Fruit fly (Drosophila melanogaster) whole organism, embryonic: ENCODE results near the gene CG34461.

Experiments
- Ada2b ChIP-seq: fragments of 200-800 bp; sonication (Bioruptor generic); IDR thresholded peaks from 2 replicates; pipeline ENCODE4 v1.3.6; 2022; ENCODE audit warnings: missing biosample characterization, missing genetic modification characterization
- B-H1 ChIP-seq: fragments of 200-800 bp; sonication (Bioruptor generic); IDR thresholded peaks from 3 replicates; pipeline ENCODE4 v1.3.6; 2022; ENCODE audit warnings: missing biosample characterization, missing genetic modification characterization
- CG10431 ChIP-seq: fragments of 200-800 bp; sonication (Bioruptor generic); optimal IDR thresholded peaks from 3 replicates; lab custom pipeline; 2018; ENCODE audit warnings: missing biosample characterization, mild to moderate bottlenecking, missing genetic modification characterization
- CG13123 ChIP-seq: fragments of 200-800 bp; sonication (Bioruptor generic); optimal IDR thresholded peaks from 2 replicates; lab custom pipeline; 2016; ENCODE audit warnings: missing biosample characterization, missing genetic modification characterization
- CG14441 ChIP-seq: fragments of 200-800 bp; sonication (Bioruptor generic); IDR thresholded peaks from 2 replicates; pipeline ENCODE4 v1.3.6; 2022; ENCODE audit warnings: missing biosample characterization, missing genetic modification characterization
- CG15011 ChIP-seq: fragments of 200-800 bp; sonication (Bioruptor generic); optimal IDR thresholded peaks from 3 replicates; lab custom pipeline; 2018; ENCODE audit warnings: missing biosample characterization, mild to moderate bottlenecking, missing genetic modification characterization
- CG17361 ChIP-seq: fragments of 200-800 bp; sonication (Bioruptor generic); IDR thresholded peaks from 3 replicates; pipeline ENCODE4 v1.3.6; 2022; ENCODE audit warnings: missing biosample characterization, missing genetic modification characterization
- CG18476 ChIP-seq: fragments of 200-800 bp; sonication (Bioruptor generic); optimal IDR thresholded peaks from 2 replicates; lab custom pipeline; 2016; ENCODE audit warnings: missing biosample characterization, mild to moderate bottlenecking, missing genetic modification characterization
- CG2120 ChIP-seq: fragments of 200-800 bp; sonication (Bioruptor generic); optimal IDR thresholded peaks from 3 replicates; lab custom pipeline; 2016; ENCODE audit warnings: missing biosample characterization, missing genetic modification characterization
- CG2129 ChIP-seq: fragments of 200-800 bp; sonication (Bioruptor generic); IDR thresholded peaks from 2 replicates; pipeline ENCODE4 v1.3.6; 2022; ENCODE audit warnings: missing biosample characterization, missing genetic modification characterization; ENCODE audit not compliant: partially characterized antibody
- CG2199 ChIP-seq: fragments of 200-800 bp; sonication (Bioruptor generic); IDR thresholded peaks from 3 replicates; pipeline ENCODE4 v1.3.6; 2022; ENCODE audit warnings: missing biosample characterization, missing genetic modification characterization
- CG31388 ChIP-seq: fragments of 200-800 bp; sonication (Bioruptor generic); optimal IDR thresholded peaks from 2 replicates; lab custom pipeline; 2016; ENCODE audit warnings: missing biosample characterization, missing genetic modification characterization
- CG33213 ChIP-seq: fragments of 200-800 bp; sonication (Bioruptor generic); optimal IDR thresholded peaks from 3 replicates; lab custom pipeline; 2016; ENCODE audit warnings: missing biosample characterization, missing genetic modification characterization
- CG3726 ChIP-seq: fragments of 200-800 bp; sonication (Bioruptor generic); IDR thresholded peaks from 3 replicates; pipeline ENCODE4, ENCODE4 v1.3.6; 2022; ENCODE audit warnings: missing biosample characterization, missing genetic modification characterization
- CG4617 ChIP-seq: fragments of 200-800 bp; sonication (Bioruptor generic); optimal IDR thresholded peaks from 3 replicates; lab custom pipeline; 2016; ENCODE audit warnings: missing biosample characterization, missing genetic modification characterization, borderline replicate concordance
- CG5245 ChIP-seq: fragments of 200-800 bp; sonication (Bioruptor generic); optimal IDR thresholded peaks from 3 replicates; lab custom pipeline; 2016; ENCODE audit warnings: missing biosample characterization, missing genetic modification characterization
- CG7963 ChIP-seq: fragments of 200-800 bp; sonication (Bioruptor generic); IDR thresholded peaks from 3 replicates; pipeline ENCODE4 v1.3.6; 2022; ENCODE audit warnings: missing biosample characterization, missing genetic modification characterization; ENCODE audit not compliant: partially characterized antibody
- CG9932 ChIP-seq: fragments of 200-800 bp; sonication (Bioruptor generic); IDR thresholded peaks from 2 replicates; pipeline ENCODE4 v1.3.6; 2022; ENCODE audit warnings: missing biosample characterization, missing genetic modification characterization
- Hmr ChIP-seq: fragments of 200-800 bp; sonication (Bioruptor generic); optimal IDR thresholded peaks from 3 replicates; lab custom pipeline; 2017; ENCODE audit warnings: mild to moderate bottlenecking, missing biosample characterization, missing genetic modification reagents, missing genetic modification characterization
- Hr78 ChIP-seq, 2 experiments: fragments of 200-800 bp in 1 of 2; fragments of >200 bp in 1 of 2; sonication (Bioruptor generic) in 1 of 2; optimal IDR thresholded peaks; 2 replicates each; lab custom pipeline; 2017 to 2019; ENCODE audit warnings: missing biosample characterization in 2 of 2, missing genetic modification characterization in 2 of 2, mild to moderate bottlenecking in 1 of 2, moderate library complexity in 1 of 2
- Mad ChIP-seq: fragments of 200-800 bp; sonication (Bioruptor generic); optimal IDR thresholded peaks from 2 replicates; lab custom pipeline; 2016; ENCODE audit warnings: missing biosample characterization, missing genetic modification characterization
- Oaz ChIP-seq: fragments of 200-800 bp; sonication (Bioruptor generic); IDR thresholded peaks from 2 replicates; pipeline ENCODE4 v1.3.6; 2022; ENCODE audit warnings: missing biosample characterization, missing genetic modification characterization
- Rx ChIP-seq: fragments of 200-800 bp; sonication (Bioruptor generic); IDR thresholded peaks from 2 replicates; pipeline ENCODE4 v1.3.6; 2022; ENCODE audit warnings: missing biosample characterization, missing genetic modification characterization
- Stat92E ChIP-seq, 3 experiments: fragments of >200 bp in 2 of 3; fragments of 200-800 bp in 1 of 3; sonication (Bioruptor generic) in 1 of 3; optimal IDR thresholded peaks; 2 replicates each; lab custom pipeline; 2017 to 2019; ENCODE audit warnings: missing biosample characterization in 3 of 3, missing genetic modification characterization in 3 of 3, mild to moderate bottlenecking in 1 of 3, moderate library complexity in 1 of 3
- ab ChIP-seq: fragments of 200-800 bp; sonication (Bioruptor generic); optimal IDR thresholded peaks from 2 replicates; lab custom pipeline; 2016; ENCODE audit warnings: missing biosample characterization, missing genetic modification characterization
- ato ChIP-seq: fragments of 200-800 bp; sonication (Bioruptor generic); IDR thresholded peaks from 2 replicates; pipeline ENCODE4 v1.3.6; 2022; ENCODE audit warnings: missing biosample characterization, missing genetic modification characterization; ENCODE audit not compliant: partially characterized antibody
- bigmax ChIP-seq: fragments of 200-800 bp; sonication (Bioruptor generic); optimal IDR thresholded peaks from 2 replicates; lab custom pipeline; 2018; ENCODE audit warnings: missing biosample characterization, mild to moderate bottlenecking, missing genetic modification characterization
- bowl ChIP-seq: fragments of 200-800 bp; sonication (Bioruptor generic); IDR thresholded peaks from 2 replicates; pipeline ENCODE4 v1.3.6; 2022; ENCODE audit warnings: missing biosample characterization, missing genetic modification characterization
- caup ChIP-seq: fragments of 200-800 bp; sonication (Bioruptor generic); optimal IDR thresholded peaks from 3 replicates; lab custom pipeline; 2017; ENCODE audit warnings: missing biosample characterization, mild to moderate bottlenecking, missing genetic modification characterization, moderate library complexity; ENCODE audit not compliant: severe bottlenecking
- chinmo ChIP-seq: fragments of 200-800 bp; sonication (Bioruptor generic); IDR thresholded peaks from 4 replicates; pipeline ENCODE4 v1.3.6; 2022; ENCODE audit warnings: missing biosample characterization, missing genetic modification characterization; ENCODE audit not compliant: partially characterized antibody
- chn ChIP-seq: fragments of 200-800 bp; sonication (Bioruptor generic); optimal IDR thresholded peaks from 2 replicates; lab custom pipeline; 2016; ENCODE audit warnings: missing biosample characterization, missing genetic modification characterization
- corto ChIP-seq: fragments of 200-800 bp; sonication (Bioruptor generic); optimal IDR thresholded peaks from 2 replicates; lab custom pipeline; 2016; ENCODE audit warnings: missing biosample characterization, mild to moderate bottlenecking, missing genetic modification characterization, moderate library complexity
- dimm ChIP-seq: fragments of 200-800 bp; sonication (Bioruptor generic); IDR thresholded peaks from 2 replicates; pipeline ENCODE4 v1.3.6; 2022; ENCODE audit warnings: missing biosample characterization, missing genetic modification characterization
- en ChIP-seq: fragments of 200-800 bp; sonication (Bioruptor generic); optimal IDR thresholded peaks from 2 replicates; lab custom pipeline; 2016; ENCODE audit warnings: missing biosample characterization, missing genetic modification characterization
- fd64A ChIP-seq: fragments of 200-800 bp; sonication (Bioruptor generic); optimal IDR thresholded peaks from 3 replicates; lab custom pipeline; 2018; ENCODE audit warnings: missing biosample characterization, mild to moderate bottlenecking, missing genetic modification characterization
- hth ChIP-seq: fragments of >200 bp; optimal IDR thresholded peaks from 2 replicates; lab custom pipeline; 2017; ENCODE audit warnings: inconsistent platforms
- jigr1 ChIP-seq: fragments of 200-800 bp; sonication (Bioruptor generic); IDR thresholded peaks from 3 replicates; pipeline ENCODE4 v1.3.6; 2022; ENCODE audit warnings: missing biosample characterization, missing genetic modification characterization
- kah ChIP-seq: fragments of 200-800 bp; sonication (Bioruptor generic); optimal IDR thresholded peaks from 2 replicates; lab custom pipeline; 2018; ENCODE audit warnings: missing biosample characterization, mild to moderate bottlenecking, missing genetic modification characterization
- luna ChIP-seq: fragments of 200-800 bp; sonication (Bioruptor generic); optimal IDR thresholded peaks from 2 replicates; lab custom pipeline; 2016; ENCODE audit warnings: missing biosample characterization, missing genetic modification characterization
- nerfin-1 ChIP-seq: fragments of 200-800 bp; sonication (Bioruptor generic); optimal IDR thresholded peaks from 3 replicates; lab custom pipeline; 2019; ENCODE audit warnings: missing biosample characterization, mild to moderate bottlenecking, missing genetic modification characterization, moderate library complexity
- nerfin-2 ChIP-seq: fragments of 200-800 bp; sonication (Bioruptor generic); IDR thresholded peaks from 2 replicates; pipeline ENCODE4 v1.3.6; 2022; ENCODE audit warnings: missing biosample characterization, missing genetic modification characterization; ENCODE audit not compliant: partially characterized antibody
- onecut ChIP-seq: fragments of 200-800 bp; sonication (Bioruptor generic); IDR thresholded peaks from 2 replicates; pipeline ENCODE4 v1.3.6; 2022; ENCODE audit warnings: missing biosample characterization, missing genetic modification characterization
- pan ChIP-seq, 4 experiments: fragments of >200 bp in 3 of 4; fragments of 200-800 bp in 1 of 4; sonication (Bioruptor generic) in 1 of 4; optimal IDR thresholded peaks in 3 of 4; IDR thresholded peaks in 1 of 4; 2 replicates each; pipeline versions ENCODE4 v1.3.6 to Lab custom; 2017 to 2022; ENCODE audit warnings: missing biosample characterization in 2 of 4, missing genetic modification characterization in 2 of 4, mixed read lengths in 1 of 4
- sc ChIP-seq, 3 experiments: fragments of >200 bp in 2 of 3; fragments of 200-800 bp in 1 of 3; sonication (Bioruptor generic) in 1 of 3; optimal IDR thresholded peaks; 2 replicates in 2 of 3; 3 replicates in 1 of 3; lab custom pipeline; 2017; ENCODE audit warnings: mild to moderate bottlenecking in 1 of 3, missing biosample characterization in 1 of 3, missing genetic modification characterization in 1 of 3, missing genetic modification reagents in 1 of 3
- sim ChIP-seq: fragments of 200-800 bp; sonication (Bioruptor generic); IDR thresholded peaks from 2 replicates; pipeline ENCODE4 v1.3.6; 2022; ENCODE audit warnings: missing biosample characterization, missing genetic modification characterization
- tna ChIP-seq: fragments of 200-800 bp; sonication (Bioruptor generic); IDR thresholded peaks from 2 replicates; pipeline ENCODE4 v1.3.6; 2022; ENCODE audit warnings: missing biosample characterization, missing genetic modification characterization; ENCODE audit not compliant: partially characterized antibody
- usp ChIP-seq: fragments of >200 bp; optimal IDR thresholded peaks from 2 replicates; lab custom pipeline; 2017; ENCODE audit warnings: missing biosample characterization, missing genetic modification characterization

Gene CG34461

DNA sequence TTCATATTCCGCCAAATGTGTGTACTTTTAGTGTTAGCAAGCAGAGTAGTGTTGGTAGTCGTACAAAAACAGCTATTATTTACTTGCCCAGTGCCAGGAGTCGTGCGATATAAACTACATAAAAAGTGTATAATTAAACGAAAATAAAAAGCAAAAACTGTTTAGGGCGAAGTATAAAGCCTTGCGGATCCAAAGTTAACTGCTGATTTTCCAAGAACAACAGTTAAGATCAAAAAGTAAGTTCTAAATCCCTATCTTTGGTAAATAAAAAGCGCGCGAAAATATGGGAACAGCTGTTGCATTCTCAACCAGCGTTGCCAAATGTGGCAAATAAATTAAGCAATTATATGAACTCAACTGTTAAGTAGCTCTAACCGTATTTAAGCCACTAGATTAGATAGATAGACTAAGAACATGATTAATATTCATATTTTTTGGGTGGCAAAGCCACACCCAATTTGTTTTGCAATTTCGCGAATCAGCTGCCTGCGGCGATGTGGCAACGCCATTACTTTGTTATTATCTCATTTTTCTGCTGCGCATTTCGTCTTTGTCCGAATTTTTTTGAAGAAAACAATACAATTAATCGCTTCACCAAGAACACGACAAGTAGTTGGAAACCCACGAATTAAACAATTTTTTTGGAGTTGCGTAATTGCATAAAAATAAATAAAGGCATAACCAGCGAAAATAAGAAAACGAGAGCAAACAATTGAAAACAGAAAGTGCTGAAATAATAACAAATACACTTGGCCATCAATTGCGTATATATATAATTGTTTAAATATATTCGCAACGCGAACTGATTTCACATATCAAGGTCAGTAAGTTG lies 14.8 kb downstream of the CG34461 start, which contains the start of the genes Prim1 and CG7083 (continued):
- TF ChIP-seq chn (GFP tag; lab: Kevin White, UChicago) (peak; percentile 81), hth (lab: Kevin White, UChicago) (no peak), jigr1 (GFP tag; lab: Robert Waterston, UW) (no peak), Rx (GFP tag; lab: Robert Waterston, UW) (no peak), Mad (GFP tag; lab: Kevin White, UChicago) (peak; percentile 53), CG33213 (peak; percentile 32), corto (GFP tag; lab: Kevin White, UChicago) (no peak), CG17361 (GFP tag; lab: Robert Waterston, UW) (peak; percentile 60; the same call in 2 of the 3 replicates), Oaz (GFP tag; lab: Robert Waterston, UW) (no peak), B-H1 (GFP tag; lab: Robert Waterston, UW) (no peak), CG7963 (no peak), sim (GFP tag; lab: Robert Waterston, UW) (no peak), kah (GFP tag; lab: Kevin White, UChicago) (no peak), caup (GFP tag; lab: Kevin White, UChicago) (peak; percentile 55), ab (GFP tag; lab: Kevin White, UChicago) (no peak), sc (optimal IDR thresholded peaks at IDR 0.05; lab: Kevin White, UChicago) (no peak), sc (GFP tag; optimal IDR thresholded peaks at IDR 0.05; lab: Kevin White, UChicago) (peak; percentile 48), CG9932 (GFP tag; lab: Robert Waterston, UW) (peak; percentile 50; the same call in 1 of the 2 replicates), nerfin-2 (GFP tag; lab: Robert Waterston, UW) (no peak), luna (peak; percentile 5), CG31388 (GFP tag; lab: Kevin White, UChicago) (peak; percentile 7), CG4617 (peak; percentile 84), bigmax (GFP tag; lab: Kevin White, UChicago) (no peak), CG18476 (GFP tag; lab: Kevin White, UChicago) (peak; percentile 27), en (GFP tag; lab: Kevin White, UChicago) (peak; percentile 32), CG2199 (GFP tag; lab: Robert Waterston, UW) (no peak), dimm (GFP tag; lab: Robert Waterston, UW) (no peak), CG14441 (GFP tag; lab: Robert Waterston, UW) (no peak), pan (optimal IDR thresholded peaks at IDR 0.05; lab: Kevin White, UChicago) (no peak), pan (GFP tag; optimal IDR thresholded peaks at IDR 0.05 in 1 of 2, IDR thresholded peaks at IDR 0.05 in 1 of 2) (peak in 1 of 2 experiments; percentile 64), chinmo (no peak), CG2120 (GFP tag; lab: Kevin White, UChicago) (peak; percentile 78), nerfin-1 (tag; lab: Kevin White, UChicago) (peak; percentile 46), fd64A (GFP tag; lab: Kevin White, UChicago) (no peak), Ada2b (GFP tag; lab: Robert Waterston, UW) (peak; percentile 48; the same call in 1 of the 2 replicates), usp (GFP tag; lab: Kevin White, UChicago) (no peak), Stat92E (GFP tag; optimal IDR thresholded peaks at IDR 0.05; lab: Kevin White, UChicago) (no peak), CG10431 (GFP tag; lab: Kevin White, UChicago) (no peak), onecut (GFP tag; lab: Robert Waterston, UW) (peak; percentile 24; the same call in 1 of the 2 replicates), CG15011 (GFP tag; lab: Kevin White, UChicago) (no peak), Hmr (GFP tag; lab: Kevin White, UChicago) (peak; percentile 54), CG3726 (no peak), ato (GFP tag; lab: Robert Waterston, UW) (no peak), tna (GFP tag; lab: Robert Waterston, UW) (no peak), CG13123 (GFP tag; lab: Kevin White, UChicago) (peak; percentile 39), CG2129 (GFP tag; lab: Robert Waterston, UW) (no peak), bowl (GFP tag; lab: Robert Waterston, UW) (no peak), Hr78 (GFP tag; optimal IDR thresholded peaks at IDR 0.05; lab: Kevin White, UChicago) (no peak), CG5245 (GFP tag; lab: Kevin White, UChicago) (peak; percentile 10)
